Worm (Caenorhabditis elegans) whole organism, young adult: Measurements from ENCODE around the gene F59D12.2.

Experiments
- B0336.3 ChIP-seq: fragments of 200-800 bp; sonication (Bioruptor generic); IDR thresholded peaks from 2 replicates; pipeline ENCODE4 v1.3.6; 2022; ENCODE audit warnings: missing genetic modification characterization, missing compliant biosample characterization
- K11D2.4 ChIP-seq: fragments of 200-800 bp; sonication (Bioruptor generic); IDR thresholded peaks from 2 replicates; pipeline ENCODE4 v1.3.6; 2022; ENCODE audit warnings: missing genetic modification reagents, missing genetic modification characterization, missing compliant biosample characterization
- Y95B8A.8 ChIP-seq: fragments of 200-800 bp; sonication (Bioruptor generic); IDR thresholded peaks from 2 replicates; pipeline ENCODE4 v1.3.6; 2022; ENCODE audit warnings: missing genetic modification reagents, missing genetic modification characterization, missing compliant biosample characterization
- ama-1 ChIP-seq, 3 experiments: fragments of 150-350 bp in 1 of 3; sonication (generic microtip) in 2 of 3; optimal IDR thresholded peaks; 2 replicates each; lab custom pipeline; 2014 to 2018; ENCODE audit warnings: missing biosample characterization in 2 of 3, missing genetic modification characterization in 2 of 3, missing genetic modification reagents in 2 of 3
- ceh-79 ChIP-seq: sonication (generic microtip); optimal IDR thresholded peaks from 2 replicates; lab custom pipeline; 2017; ENCODE audit warnings: mild to moderate bottlenecking, missing genetic modification characterization, missing compliant biosample characterization
- mxl-1 ChIP-seq: sonication (generic microtip); optimal IDR thresholded peaks from 2 replicates; lab custom pipeline; 2016; ENCODE audit warnings: missing genetic modification characterization, missing compliant biosample characterization
- rec-8 ChIP-seq, 2 experiments: sonication (generic microtip); optimal IDR thresholded peaks; 2 replicates each; lab custom pipeline; 2016; ENCODE audit warnings: mild to moderate bottlenecking in 2 of 2, missing genetic modification characterization in 2 of 2, missing genetic modification reagents in 2 of 2, missing genotype in 2 of 2, missing biosample characterization in 1 of 2, missing compliant biosample characterization in 1 of 2, moderate library complexity in 1 of 2
- snpc-4 ChIP-seq, 5 experiments: fragments of 150-350 bp in 1 of 5; sonication (generic microtip) in 4 of 5; optimal IDR thresholded peaks; 2 replicates each; lab custom pipeline; 2014 to 2018; ENCODE audit warnings: missing genetic modification characterization in 5 of 5, missing biosample characterization in 3 of 5, antibody characterized with exemption in 2 of 5, mild to moderate bottlenecking in 2 of 5, missing compliant biosample characterization in 2 of 5, missing genotype in 2 of 5, moderate library complexity in 2 of 5, missing genetic modification reagents in 1 of 5
- unc-62 ChIP-seq: fragments of 150-350 bp; optimal IDR thresholded peaks from 2 replicates; lab custom pipeline; 2014; ENCODE audit warnings: missing biosample characterization, missing genetic modification reagents, missing genetic modification characterization
- ztf-28 ChIP-seq: fragments of 200-800 bp; sonication (Bioruptor generic); IDR thresholded peaks from 2 replicates; pipeline ENCODE4 v1.3.6; 2022; ENCODE audit warnings: missing genetic modification reagents, missing genetic modification characterization, missing compliant biosample characterization

DNA sequence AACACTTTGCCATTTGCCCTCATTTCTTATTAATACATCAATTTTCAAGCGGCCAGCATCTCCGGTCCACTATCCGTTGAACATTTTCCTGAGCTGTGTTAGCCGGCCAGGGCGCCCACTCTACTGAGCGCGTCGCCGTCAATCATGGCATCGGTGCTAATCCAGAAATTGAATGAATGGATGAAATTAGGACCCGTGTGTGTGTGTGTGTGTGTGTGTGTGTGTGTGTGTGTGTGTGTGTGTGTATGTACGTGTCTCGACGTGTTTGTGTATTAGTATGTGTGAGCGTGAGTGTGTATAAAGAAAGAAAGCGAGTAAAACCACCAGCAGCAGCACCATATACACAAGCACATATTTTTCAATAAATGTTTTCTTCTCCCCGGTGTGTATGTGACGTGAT, 22.3 kb downstream of the F59D12.2 start:
- no peak for TF ChIP-seq B0336.3 (GFP tag; lab: Robert Waterston, UW)
- TF ChIP-seq mxl-1 = no peak
- TF ChIP-seq Y95B8A.8 = no peak
- no peak for TF ChIP-seq unc-62 (GFP tag; lab: Kevin White, UChicago)
- TF ChIP-seq rec-8 (tag; optimal IDR thresholded peaks at IDR 0.05; lab: Kevin White, UChicago) = no peak
- TF ChIP-seq K11D2.4 = no peak
- TF ChIP-seq snpc-4 (GFP tag; optimal IDR thresholded peaks at IDR 0.05; lab: Kevin White, UChicago) = no peak
- TF ChIP-seq snpc-4 (tag; optimal IDR thresholded peaks at IDR 0.05; lab: Kevin White, UChicago) = no peak
- no peak for TF ChIP-seq ama-1 (optimal IDR thresholded peaks at IDR 0.05; lab: Kevin White, UChicago)
- TF ChIP-seq ama-1 (GFP tag; optimal IDR thresholded peaks at IDR 0.05; lab: Kevin White, UChicago) = no peak
- no peak for TF ChIP-seq ceh-79
- no peak for TF ChIP-seq ztf-28 (GFP tag; lab: Robert Waterston, UW)
